Fruit fly (Drosophila melanogaster) whole organism, prepupa: ENCODE measurements around the gene ec.

ENCODE experiments used
- CG3032 ChIP-seq: fragments of 200-800 bp; optimal IDR thresholded peaks from 2 replicates; lab custom pipeline; 2019; ENCODE audit warnings: missing biosample characterization, mild to moderate bottlenecking, missing genetic modification characterization, moderate library complexity
- CG31627 ChIP-seq: fragments of 200-800 bp; sonication (Bioruptor generic); optimal IDR thresholded peaks from 3 replicates; lab custom pipeline; 2016; ENCODE audit warnings: missing biosample characterization, missing genetic modification characterization
- CG34406 ChIP-seq: fragments of 200-800 bp; sonication (Bioruptor generic); optimal IDR thresholded peaks from 3 replicates; lab custom pipeline; 2016; ENCODE audit warnings: missing biosample characterization, missing genetic modification characterization
- CG6808 ChIP-seq: fragments of 200-800 bp; sonication (Bioruptor generic); optimal IDR thresholded peaks from 3 replicates; lab custom pipeline; 2017; ENCODE audit warnings: missing biosample characterization, missing genetic modification characterization, mild to moderate bottlenecking, moderate library complexity, missing genetic modification reagents
- Ets96B ChIP-seq: fragments of 200-800 bp; optimal IDR thresholded peaks from 2 replicates; lab custom pipeline; 2019; ENCODE audit warnings: missing biosample characterization, mild to moderate bottlenecking, missing genetic modification characterization, moderate library complexity
- Hr38 ChIP-seq: sonication (Bioruptor generic); optimal IDR thresholded peaks from 2 replicates; lab custom pipeline; 2016; ENCODE audit warnings: missing biosample characterization, missing genetic modification characterization
- Lpt ChIP-seq: fragments of 200-800 bp; sonication (Bioruptor generic); optimal IDR thresholded peaks from 3 replicates; lab custom pipeline; 2016; ENCODE audit warnings: missing biosample characterization, missing genetic modification characterization
- OdsH ChIP-seq: fragments of 200-800 bp; sonication (Bioruptor generic); optimal IDR thresholded peaks from 3 replicates; lab custom pipeline; 2016; ENCODE audit warnings: missing biosample characterization, missing genetic modification characterization
- dac ChIP-seq: fragments of 200-800 bp; sonication (Bioruptor generic); optimal IDR thresholded peaks from 2 replicates; lab custom pipeline; 2017; ENCODE audit warnings: missing biosample characterization, mild to moderate bottlenecking, missing genetic modification characterization

DNA sequence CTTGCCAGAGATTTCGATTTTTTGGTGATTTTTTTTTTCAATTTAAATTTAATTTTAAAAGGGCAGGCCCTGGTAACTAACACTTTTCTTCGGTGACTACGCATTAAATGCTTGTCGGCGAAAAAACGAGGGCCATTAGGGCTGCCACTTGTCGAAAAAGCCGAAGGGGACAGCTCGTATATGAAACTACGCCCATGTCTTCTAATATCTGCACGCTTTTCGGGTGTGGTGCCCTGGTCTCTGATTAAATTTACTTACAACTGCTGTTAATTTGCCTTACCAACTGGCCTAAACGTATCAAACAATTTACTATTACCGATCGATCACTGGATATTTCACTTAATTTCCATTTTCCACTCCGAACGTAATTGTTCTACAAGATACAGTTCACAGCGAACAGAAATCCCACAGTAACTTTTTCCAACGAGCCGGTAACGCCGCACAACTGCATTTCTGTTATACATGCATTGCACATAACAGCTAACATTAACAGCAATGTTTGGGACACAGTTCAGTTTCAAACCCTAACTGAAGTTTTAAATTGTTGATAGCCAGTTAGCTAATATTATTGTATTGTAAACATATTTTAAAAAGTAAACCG lies 50.9 kb downstream of the ec start:
- TF ChIP-seq CG34406 (no peak), CG31627 (GFP tag; lab: Kevin White, UChicago) (no peak), Ets96B (tag; lab: Kevin White, UChicago) (no peak), dac (GFP tag; lab: Kevin White, UChicago) (no peak), OdsH (GFP tag; lab: Kevin White, UChicago) (no peak), CG3032 (tag; lab: Kevin White, UChicago) (no peak), Hr38 (GFP tag; lab: Kevin White, UChicago) (no peak), Lpt (GFP tag; lab: Kevin White, UChicago) (no peak), CG6808 (GFP tag; lab: Kevin White, UChicago) (no peak)
